Worm (Caenorhabditis elegans) whole organism, mixed stage, embryonic: Measurements from ENCODE around the gene C32D5.10.

Experiments used
- M03D4.4 ChIP-seq: sonication (generic microtip); optimal IDR thresholded peaks from 2 replicates; lab custom pipeline; 2017; ENCODE audit warnings: mild to moderate bottlenecking, missing genetic modification characterization, missing compliant biosample characterization
- bed-3 ChIP-seq: fragments of 200-800 bp; sonication (Bioruptor generic); optimal IDR thresholded peaks from 3 replicates; lab custom pipeline; 2018; ENCODE audit warnings: mild to moderate bottlenecking, missing genetic modification characterization, moderate library complexity, missing compliant biosample characterization
- ceh-39 ChIP-seq: fragments of 150-350 bp; optimal IDR thresholded peaks from 2 replicates; lab custom pipeline; 2014; ENCODE audit warnings: missing biosample characterization, missing genetic modification characterization
- ceh-83 ChIP-seq: fragments of 200-800 bp; sonication (Bioruptor generic); optimal IDR thresholded peaks from 2 replicates; lab custom pipeline; 2018; ENCODE audit warnings: mild to moderate bottlenecking, missing genetic modification characterization, missing compliant biosample characterization
- cnd-1 ChIP-seq: fragments of 200-800 bp; sonication (Bioruptor generic); optimal IDR thresholded peaks from 2 replicates; lab custom pipeline; 2018; ENCODE audit warnings: mild to moderate bottlenecking, missing genetic modification characterization, missing compliant biosample characterization
- drap-1 ChIP-seq: fragments of 200-800 bp; sonication (Bioruptor generic); optimal IDR thresholded peaks from 3 replicates; lab custom pipeline; 2018; ENCODE audit warnings: mild to moderate bottlenecking, missing genetic modification characterization, missing compliant biosample characterization
- elt-3 ChIP-seq: fragments of 150-350 bp; optimal IDR thresholded peaks from 2 replicates; lab custom pipeline; 2014; ENCODE audit warnings: missing biosample characterization, missing genetic modification characterization
- flh-1 ChIP-seq: fragments of 200-800 bp; sonication (Bioruptor generic); optimal IDR thresholded peaks from 2 replicates; lab custom pipeline; 2018; ENCODE audit warnings: mild to moderate bottlenecking, missing genetic modification characterization, moderate library complexity, missing compliant biosample characterization
- ham-2 ChIP-seq: fragments of 200-800 bp; sonication (Bioruptor generic); optimal IDR thresholded peaks from 2 replicates; lab custom pipeline; 2018; ENCODE audit warnings: mild to moderate bottlenecking, missing genetic modification characterization, missing compliant biosample characterization
- lsy-2 ChIP-seq: fragments of 150-350 bp; optimal IDR thresholded peaks from 2 replicates; lab custom pipeline; 2014; ENCODE audit warnings: missing biosample characterization, missing genetic modification characterization
- mep-1 ChIP-seq: fragments of 150-350 bp; optimal IDR thresholded peaks from 2 replicates; lab custom pipeline; 2017; ENCODE audit warnings: missing biosample characterization, missing genetic modification reagents, missing genetic modification characterization, inconsistent platforms
- mls-2 ChIP-seq: sonication (generic microtip); optimal IDR thresholded peaks from 2 replicates; lab custom pipeline; 2016; ENCODE audit warnings: mild to moderate bottlenecking, missing genetic modification characterization, moderate library complexity, missing compliant biosample characterization
- nhr-12 ChIP-seq: fragments of 150-350 bp; optimal IDR thresholded peaks from 2 replicates; lab custom pipeline; 2014; ENCODE audit warnings: missing biosample characterization, missing genetic modification characterization
- nhr-2 ChIP-seq: fragments of 150-350 bp; optimal IDR thresholded peaks from 2 replicates; lab custom pipeline; 2014; ENCODE audit warnings: missing biosample characterization, missing genetic modification characterization
- nhr-28 ChIP-seq: fragments of 150-350 bp; optimal IDR thresholded peaks from 2 replicates; lab custom pipeline; 2014; ENCODE audit warnings: missing biosample characterization, missing genetic modification characterization
- nhr-76 ChIP-seq: sonication (generic microtip); optimal IDR thresholded peaks from 2 replicates; lab custom pipeline; 2017; ENCODE audit warnings: missing biosample characterization, missing genetic modification characterization
- pha-4 ChIP-seq: fragments of 150-350 bp; optimal IDR thresholded peaks from 2 replicates; lab custom pipeline; 2018; ENCODE audit warnings: missing biosample characterization, missing genetic modification reagents, missing genetic modification characterization
- sem-2 ChIP-seq: fragments of 200-800 bp; sonication (Bioruptor generic); optimal IDR thresholded peaks from 2 replicates; lab custom pipeline; 2018; ENCODE audit warnings: mild to moderate bottlenecking, missing genetic modification characterization, missing compliant biosample characterization
- snpc-4 ChIP-seq: fragments of 150-350 bp; optimal IDR thresholded peaks from 2 replicates; lab custom pipeline; 2014; ENCODE audit warnings: missing biosample characterization, missing genetic modification characterization
- sptf-1 ChIP-seq: sonication (generic microtip); optimal IDR thresholded peaks from 2 replicates; lab custom pipeline; 2017; ENCODE audit warnings: mild to moderate bottlenecking, missing genetic modification characterization, moderate library complexity, missing compliant biosample characterization
- tbx-8 ChIP-seq: fragments of 200-800 bp; sonication (Bioruptor generic); optimal IDR thresholded peaks from 2 replicates; lab custom pipeline; 2018; ENCODE audit warnings: mild to moderate bottlenecking, missing genetic modification characterization, moderate library complexity, missing compliant biosample characterization
- unc-120 ChIP-seq: sonication (generic microtip); optimal IDR thresholded peaks from 2 replicates; lab custom pipeline; 2017; ENCODE audit warnings: missing genetic modification characterization, missing compliant biosample characterization; ENCODE audit not compliant: poor library complexity, severe bottlenecking
- unc-39 ChIP-seq: fragments of 150-350 bp; optimal IDR thresholded peaks from 2 replicates; lab custom pipeline; 2014; ENCODE audit warnings: missing biosample characterization, missing genetic modification characterization
- unc-62 ChIP-seq: fragments of 150-350 bp; optimal IDR thresholded peaks from 2 replicates; lab custom pipeline; 2014; ENCODE audit warnings: missing biosample characterization, missing genetic modification reagents, missing genetic modification characterization
- zip-8 ChIP-seq: fragments of 150-350 bp; optimal IDR thresholded peaks from 2 replicates; lab custom pipeline; 2014; ENCODE audit warnings: missing biosample characterization, missing genetic modification characterization
- ztf-11 ChIP-seq: fragments of 150-350 bp; optimal IDR thresholded peaks from 2 replicates; lab custom pipeline; 2014; ENCODE audit warnings: missing biosample characterization, missing genetic modification characterization

C32D5.10 gene

DNA sequence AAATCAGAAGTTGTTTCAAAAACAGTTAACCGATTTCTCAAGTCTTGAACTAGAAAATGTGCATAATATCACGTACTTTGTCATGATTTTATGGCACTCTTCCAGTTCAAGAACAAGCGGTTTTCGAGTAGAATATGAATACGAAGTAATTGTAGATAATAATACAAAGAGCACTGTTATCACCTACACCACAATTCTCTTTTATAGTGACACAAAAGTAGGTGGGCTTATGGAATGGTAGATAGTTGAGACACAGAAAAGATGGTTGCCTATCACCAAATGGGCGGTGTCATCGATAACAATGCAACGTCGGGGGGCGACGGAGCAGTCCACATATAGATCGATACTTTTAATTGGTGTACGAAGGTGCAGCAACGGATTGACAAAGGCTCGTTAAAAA is 23.1 kb downstream of the C32D5.10 start:
- TF ChIP-seq tbx-8 (GFP tag; lab: Kevin White, UChicago) = no peak
- no peak for TF ChIP-seq flh-1 (GFP tag; lab: Kevin White, UChicago)
- no peak for TF ChIP-seq unc-39 (tag; lab: Kevin White, UChicago)
- no peak for TF ChIP-seq lsy-2 (tag; lab: Kevin White, UChicago)
- no peak for TF ChIP-seq nhr-76
- no peak for TF ChIP-seq sptf-1
- TF ChIP-seq M03D4.4 (tag; lab: Kevin White, UChicago) = no peak
- no peak for TF ChIP-seq bed-3 (GFP tag; lab: Kevin White, UChicago)
- TF ChIP-seq nhr-28 (tag; lab: Kevin White, UChicago) = no peak
- no peak for TF ChIP-seq zip-8 (tag; lab: Kevin White, UChicago)
- TF ChIP-seq unc-62 = no peak
- TF ChIP-seq cnd-1 (tag; lab: Kevin White, UChicago) = no peak

DNA sequence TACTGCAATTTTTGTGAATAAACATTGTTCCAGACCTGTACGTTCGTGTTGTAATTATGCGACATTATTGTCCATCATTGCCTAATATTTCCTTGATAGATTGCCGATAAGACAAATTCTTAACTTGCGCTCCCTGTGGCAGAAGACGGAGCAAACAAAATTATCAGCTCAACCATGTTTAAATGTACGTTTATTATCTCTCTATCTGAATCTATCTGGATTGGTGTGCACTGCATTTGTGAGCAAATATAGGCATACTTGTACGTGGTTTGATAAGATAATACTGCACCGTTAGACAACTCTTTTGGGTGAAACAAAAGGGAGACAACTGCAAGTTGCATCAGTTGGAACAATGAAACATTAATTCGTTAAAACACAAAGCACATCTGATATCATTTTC is 24.5 kb downstream of the C32D5.10 start:
- TF ChIP-seq sem-2 (GFP tag; lab: Kevin White, UChicago) (no peak), snpc-4 (no peak), elt-3 (no peak), mep-1 (tag; lab: Kevin White, UChicago) (no peak), lsy-2 (tag; lab: Kevin White, UChicago) (no peak), nhr-76 (no peak), pha-4 (tag; lab: Kevin White, UChicago) (no peak), tbx-8 (GFP tag; lab: Kevin White, UChicago) (no peak)

DNA sequence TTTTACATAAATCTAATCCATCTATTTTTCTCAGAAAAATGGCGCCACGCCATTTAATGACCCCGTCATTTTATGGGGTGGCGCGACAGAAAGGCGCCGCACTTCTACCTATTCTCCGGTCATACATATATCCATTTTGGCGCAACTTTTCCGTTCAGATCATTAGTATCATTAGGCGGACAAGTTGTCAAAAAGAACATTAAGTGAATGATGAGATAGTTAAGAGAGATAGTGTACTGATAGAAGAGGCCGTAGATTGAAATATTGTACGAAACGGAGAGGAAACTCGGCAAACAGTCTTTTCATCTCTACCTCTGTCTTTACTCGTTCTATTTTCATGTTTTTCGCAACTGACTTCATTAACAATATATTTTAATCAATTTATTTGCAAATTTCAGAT is 27.7 kb downstream of the C32D5.10 start, which contains the start of gene sma-6:
sma-6 (plus strand) TSS at position 399 of the 400 bp plus-strand sequence.
- TF ChIP-seq nhr-2 (tag; lab: Kevin White, UChicago) (no peak), flh-1 (GFP tag; lab: Kevin White, UChicago) (no peak), pha-4 (tag; lab: Kevin White, UChicago) (no peak), ztf-11 (no peak), mls-2 (no peak), drap-1 (GFP tag; lab: Kevin White, UChicago) (no peak), ceh-39 (tag; lab: Kevin White, UChicago) (no peak), unc-62 (no peak), nhr-12 (tag; lab: Kevin White, UChicago) (no peak), ceh-83 (GFP tag; lab: Kevin White, UChicago) (no peak), nhr-28 (tag; lab: Kevin White, UChicago) (no peak)

DNA sequence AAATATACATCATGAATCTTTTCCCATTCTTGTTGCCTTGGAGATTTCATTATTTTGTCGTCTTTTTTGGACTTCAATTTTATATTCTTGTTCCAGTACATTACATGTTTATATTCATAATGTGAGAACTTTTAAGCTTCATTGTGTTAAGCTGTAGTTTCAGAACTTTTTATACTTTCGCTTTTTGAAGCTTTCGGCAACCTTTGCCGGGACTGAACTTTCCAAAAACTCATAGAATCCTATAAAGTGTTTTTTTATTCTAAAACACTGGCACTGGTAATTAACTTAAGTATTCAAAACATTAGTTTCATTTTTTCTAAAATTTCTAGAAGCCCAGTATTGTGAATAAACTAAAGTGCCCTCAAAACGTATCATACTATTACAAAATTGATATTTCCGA is 28.8 kb downstream of the C32D5.10 start, which contains the start of gene C32D5.4:
C32D5.4 (minus strand) TSS at position 101 of the 400 bp plus-strand sequence.
- TF ChIP-seq unc-120 (tag; lab: Kevin White, UChicago) (no peak), sptf-1 (no peak), ham-2 (GFP tag; lab: Kevin White, UChicago) (no peak)
- TF ChIP-seq, all 35 proteins: peak for 0

DNA sequence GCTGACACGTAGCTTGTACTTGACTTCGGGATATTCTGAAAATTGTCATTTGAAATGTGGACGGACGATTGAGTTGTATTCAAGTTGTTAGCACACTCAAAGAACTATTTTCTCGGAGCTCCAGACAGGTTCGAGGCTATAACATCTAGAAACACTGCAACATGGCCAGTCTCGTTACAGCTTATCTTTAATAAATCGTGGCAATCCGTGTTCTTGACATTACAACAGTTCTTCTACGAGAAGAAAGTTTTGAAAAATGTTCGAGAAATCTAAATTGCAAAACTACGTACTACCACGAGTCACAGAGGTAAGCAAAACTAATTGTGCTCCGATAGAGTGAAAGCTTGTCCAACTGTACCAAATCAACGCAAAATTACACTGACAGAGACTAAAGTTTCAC is 29.7 kb downstream of the C32D5.10 start:
- no peak for TF ChIP-seq sem-2 (GFP tag; lab: Kevin White, UChicago)
- TF ChIP-seq zip-8 (tag; lab: Kevin White, UChicago) = no peak
- no peak for TF ChIP-seq sptf-1

DNA sequence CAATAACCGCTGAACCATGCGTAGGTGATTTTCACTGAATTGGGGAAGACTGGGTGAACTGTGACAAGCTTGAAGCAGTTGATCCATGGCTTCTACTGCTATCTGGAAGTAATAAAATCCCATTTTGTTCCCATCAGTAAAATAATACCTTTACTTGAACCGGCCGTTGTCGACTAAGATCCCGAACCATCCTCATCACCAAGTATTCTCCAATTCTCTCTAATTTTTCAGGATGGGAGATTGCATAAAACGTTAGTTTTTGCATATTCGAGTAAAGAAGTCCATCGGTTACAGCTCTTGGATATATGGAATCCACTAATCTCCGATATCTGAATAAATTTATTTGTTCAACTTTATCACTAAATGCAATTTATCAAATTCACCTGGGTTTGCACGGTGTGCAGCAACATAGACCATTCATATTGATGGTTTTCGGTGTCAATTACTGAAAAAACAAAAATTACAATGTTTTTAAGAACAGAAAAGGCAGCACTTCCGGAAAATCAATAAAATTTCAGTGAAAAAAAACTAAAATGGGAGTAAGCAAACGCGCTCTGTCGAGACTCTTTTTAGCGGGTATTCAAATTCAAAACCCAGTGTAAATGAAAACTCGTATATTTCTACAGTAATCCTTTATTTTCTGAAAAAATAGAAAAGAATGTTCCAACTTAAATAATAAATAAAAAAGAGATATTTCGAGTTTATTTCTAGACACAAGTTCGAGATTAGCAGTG is 31.0 kb downstream of the C32D5.10 start, which contains the start of gene efr-3:
efr-3 (minus strand) TSS at position 505 of the 734 bp plus-strand sequence.
- TF ChIP-seq bed-3 (GFP tag; lab: Kevin White, UChicago) = no peak
- peak; percentile 51 for TF ChIP-seq lsy-2 (tag; lab: Kevin White, UChicago)
- TF ChIP-seq unc-120 (tag; lab: Kevin White, UChicago) = no peak
- no peak for TF ChIP-seq ceh-83 (GFP tag; lab: Kevin White, UChicago)

DNA sequence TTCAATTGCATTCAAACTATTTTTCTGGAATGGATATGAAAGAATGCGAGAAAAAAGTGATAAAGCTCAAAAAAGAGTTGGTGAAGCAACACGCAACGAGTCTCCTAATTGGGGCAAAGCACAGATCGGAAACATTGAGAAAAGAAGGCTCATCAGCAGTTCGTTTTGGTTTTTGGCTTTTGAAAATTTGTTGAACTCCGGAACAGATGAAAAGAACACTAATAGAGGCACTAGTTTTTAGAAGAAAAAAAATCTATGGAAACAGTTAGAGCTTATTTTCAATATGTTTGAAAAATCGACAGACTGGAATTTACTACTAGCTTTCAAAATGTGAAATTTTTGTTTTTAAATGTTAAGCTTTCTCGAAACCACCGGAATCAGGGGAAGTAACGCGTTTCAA is 39.9 kb downstream of the C32D5.10 start:
- TF ChIP-seq lsy-2 (tag; lab: Kevin White, UChicago) (no peak), ceh-39 (tag; lab: Kevin White, UChicago) (no peak), sptf-1 (no peak), unc-62 (no peak), nhr-12 (tag; lab: Kevin White, UChicago) (no peak), zip-8 (tag; lab: Kevin White, UChicago) (no peak)
